Fruit fly (Drosophila melanogaster) whole organism, adult: Measurements from ENCODE around the gene CarT.

Experiments
- CG11617 ChIP-seq: fragments of 200-800 bp; sonication (Bioruptor generic); optimal IDR thresholded peaks from 2 replicates; lab custom pipeline; 2017; ENCODE audit warnings: mild to moderate bottlenecking, missing biosample characterization, missing genetic modification reagents, missing genetic modification characterization
- CG12768 ChIP-seq: fragments of 200-800 bp; sonication (Bioruptor generic); optimal IDR thresholded peaks from 2 replicates; lab custom pipeline; 2017; ENCODE audit warnings: missing biosample characterization, missing genetic modification characterization, mild to moderate bottlenecking, moderate library complexity, missing genetic modification reagents
- CG14711 ChIP-seq: fragments of 200-800 bp; sonication (Bioruptor generic); optimal IDR thresholded peaks from 2 replicates; lab custom pipeline; 2018; ENCODE audit warnings: missing biosample characterization, mild to moderate bottlenecking, missing genetic modification characterization, moderate library complexity
- CG1620 ChIP-seq: fragments of 200-800 bp; sonication (Bioruptor generic); optimal IDR thresholded peaks from 2 replicates; lab custom pipeline; 2016; ENCODE audit warnings: missing biosample characterization, missing genetic modification characterization
- CG33017 ChIP-seq: fragments of 200-800 bp; sonication (Bioruptor generic); optimal IDR thresholded peaks from 2 replicates; lab custom pipeline; 2018; ENCODE audit warnings: missing biosample characterization, mild to moderate bottlenecking, missing genetic modification characterization, moderate library complexity
- CG5204 ChIP-seq: fragments of 200-800 bp; sonication (Bioruptor generic); optimal IDR thresholded peaks from 2 replicates; lab custom pipeline; 2016; ENCODE audit warnings: missing biosample characterization, missing genetic modification characterization
- CG7045 ChIP-seq: fragments of 200-800 bp; sonication (Bioruptor generic); optimal IDR thresholded peaks from 2 replicates; lab custom pipeline; 2017; ENCODE audit warnings: missing biosample characterization, mild to moderate bottlenecking, missing genetic modification characterization
- CG7101 ChIP-seq: fragments of 200-800 bp; sonication (Bioruptor generic); optimal IDR thresholded peaks from 2 replicates; lab custom pipeline; 2018; ENCODE audit warnings: missing biosample characterization, mild to moderate bottlenecking, missing genetic modification characterization, moderate library complexity
- Clk ChIP-seq: fragments of 200-800 bp; sonication (Bioruptor generic); optimal IDR thresholded peaks from 2 replicates; lab custom pipeline; 2017; ENCODE audit warnings: missing biosample characterization, missing genetic modification characterization
- Crg-1 ChIP-seq: fragments of 200-800 bp; sonication (Bioruptor generic); optimal IDR thresholded peaks from 2 replicates; lab custom pipeline; 2016; ENCODE audit warnings: missing biosample characterization, missing genetic modification characterization
- Hr96 ChIP-seq: fragments of 200-800 bp; sonication (Bioruptor generic); optimal IDR thresholded peaks from 2 replicates; lab custom pipeline; 2016; ENCODE audit warnings: missing biosample characterization, missing genetic modification characterization
- Mnt ChIP-seq: fragments of 200-800 bp; sonication (Bioruptor generic); optimal IDR thresholded peaks from 2 replicates; lab custom pipeline; 2016; ENCODE audit warnings: missing biosample characterization, mild to moderate bottlenecking, missing genetic modification characterization
- bab1 ChIP-seq: fragments of 200-800 bp; sonication (Bioruptor generic); optimal IDR thresholded peaks from 3 replicates; lab custom pipeline; 2019; ENCODE audit warnings: missing biosample characterization, mild to moderate bottlenecking, missing genetic modification characterization, moderate library complexity
- cic ChIP-seq: fragments of 200-800 bp; sonication (Bioruptor generic); optimal IDR thresholded peaks from 2 replicates; lab custom pipeline; 2017; ENCODE audit warnings: missing biosample characterization, mild to moderate bottlenecking, missing genetic modification characterization, moderate library complexity
- cnc ChIP-seq, 2 experiments: fragments of >200 bp; optimal IDR thresholded peaks; 2 replicates each; lab custom pipeline; 2017
- kay ChIP-seq: fragments of 200-800 bp; sonication (Bioruptor generic); peaks from one replicate; lab custom pipeline; 2016; ENCODE audit warnings: missing biosample characterization, missing genetic modification characterization, borderline replicate concordance
- ovo ChIP-seq: fragments of 200-800 bp; sonication (Bioruptor generic); optimal IDR thresholded peaks from 2 replicates; lab custom pipeline; 2016; ENCODE audit warnings: missing biosample characterization, missing genetic modification characterization
- pad ChIP-seq: fragments of 200-800 bp; sonication (Bioruptor generic); optimal IDR thresholded peaks from 3 replicates; lab custom pipeline; 2017; ENCODE audit warnings: missing biosample characterization, missing genetic modification characterization, mild to moderate bottlenecking, moderate library complexity, missing genetic modification reagents
- tj ChIP-seq: fragments of 200-800 bp; sonication (Bioruptor generic); optimal IDR thresholded peaks from 3 replicates; lab custom pipeline; 2017; ENCODE audit warnings: missing biosample characterization, mild to moderate bottlenecking, missing genetic modification characterization, moderate library complexity
- toe ChIP-seq: fragments of 200-800 bp; sonication (Bioruptor generic); optimal IDR thresholded peaks from 2 replicates; lab custom pipeline; 2016; ENCODE audit warnings: missing biosample characterization, missing genetic modification characterization

The CarT gene

dm6 chr2L:20759809-20760485 lies 29.9 kb upstream of the CarT start:
- TF ChIP-seq toe (GFP tag; lab: Kevin White, UChicago) = peak; percentile 13
- no peak for TF ChIP-seq cic
- TF ChIP-seq CG5204 (GFP tag; lab: Kevin White, UChicago) = peak; percentile 16
- TF ChIP-seq kay (GFP tag; lab: Kevin White, UChicago) = no peak
- TF ChIP-seq ovo (GFP tag; lab: Kevin White, UChicago) = no peak
- TF ChIP-seq pad (GFP tag; lab: Kevin White, UChicago) = no peak
- TF ChIP-seq Clk (GFP tag; lab: Kevin White, UChicago) = no peak
- TF ChIP-seq CG7045 (GFP tag; lab: Kevin White, UChicago) = peak; percentile 31
- peak; percentile 76 for TF ChIP-seq CG7101
- TF ChIP-seq cnc (optimal IDR thresholded peaks at IDR 0.05; lab: Kevin White, UChicago) = no peak
- TF ChIP-seq CG33017 (tag; lab: Kevin White, UChicago) = peak; percentile 67
- peak; percentile 53 for TF ChIP-seq CG14711
- TF ChIP-seq tj = no peak
- TF ChIP-seq CG11617 (GFP tag; lab: Kevin White, UChicago) = peak; percentile 47
- peak; percentile 54 for TF ChIP-seq CG12768 (GFP tag; lab: Kevin White, UChicago)
- TF ChIP-seq Crg-1 (GFP tag; lab: Kevin White, UChicago) = no peak
- peak; percentile 56 for TF ChIP-seq bab1 (GFP tag; lab: Kevin White, UChicago)
- TF ChIP-seq Mnt = no peak
- TF ChIP-seq CG1620 (GFP tag; lab: Kevin White, UChicago) = no peak
- TF ChIP-seq Hr96 (GFP tag; lab: Kevin White, UChicago) = no peak

dm6 chr2L:20758847-20759465 lies 28.9 kb upstream of the CarT start:
- TF ChIP-seq cnc (optimal IDR thresholded peaks at IDR 0.05; lab: Kevin White, UChicago) (peak in 1 of 2 experiments; percentile 53), CG14711 (peak; percentile 48), CG1620 (GFP tag; lab: Kevin White, UChicago) (no peak), bab1 (GFP tag; lab: Kevin White, UChicago) (peak; percentile 6), tj (no peak), CG7045 (GFP tag; lab: Kevin White, UChicago) (peak; percentile 19), CG5204 (GFP tag; lab: Kevin White, UChicago) (peak; percentile 1)

- TF ChIP-seq CG33017 (tag; lab: Kevin White, UChicago) = peak; percentile 1
- no peak for TF ChIP-seq CG7101
- TF ChIP-seq CG11617 (GFP tag; lab: Kevin White, UChicago) = peak; percentile 12
- TF ChIP-seq tj = no peak
- TF ChIP-seq kay (GFP tag; lab: Kevin White, UChicago) = no peak
- no peak for TF ChIP-seq ovo (GFP tag; lab: Kevin White, UChicago)
- no peak for TF ChIP-seq cnc (optimal IDR thresholded peaks at IDR 0.05; lab: Kevin White, UChicago)
- no peak for TF ChIP-seq cic
- TF ChIP-seq CG1620 (GFP tag; lab: Kevin White, UChicago) = no peak
- TF ChIP-seq bab1 (GFP tag; lab: Kevin White, UChicago) = no peak
- TF ChIP-seq pad (GFP tag; lab: Kevin White, UChicago) = peak; percentile 32
- no peak for TF ChIP-seq CG12768 (GFP tag; lab: Kevin White, UChicago)
- no peak for TF ChIP-seq CG7045 (GFP tag; lab: Kevin White, UChicago)
- TF ChIP-seq Mnt = peak; percentile 5
- TF ChIP-seq toe (GFP tag; lab: Kevin White, UChicago) = no peak
Measured at dm6 chr2L:20758188-20758846, 28.2 kb upstream of the CarT start.

- TF ChIP-seq ovo (GFP tag; lab: Kevin White, UChicago) = no peak
- peak; percentile 35 for TF ChIP-seq kay (GFP tag; lab: Kevin White, UChicago)
- TF ChIP-seq CG7101 = peak; percentile 38
- peak; percentile 51 for TF ChIP-seq CG14711
- no peak for TF ChIP-seq CG12768 (GFP tag; lab: Kevin White, UChicago)
- no peak for TF ChIP-seq Hr96 (GFP tag; lab: Kevin White, UChicago)
- no peak for TF ChIP-seq CG33017 (tag; lab: Kevin White, UChicago)
- no peak for TF ChIP-seq cic
- TF ChIP-seq toe (GFP tag; lab: Kevin White, UChicago) = peak; percentile 32
- TF ChIP-seq Clk (GFP tag; lab: Kevin White, UChicago) = no peak
- peak; percentile 24 for TF ChIP-seq CG1620 (GFP tag; lab: Kevin White, UChicago)
- TF ChIP-seq Crg-1 (GFP tag; lab: Kevin White, UChicago) = no peak
- no peak for TF ChIP-seq CG5204 (GFP tag; lab: Kevin White, UChicago)
- TF ChIP-seq bab1 (GFP tag; lab: Kevin White, UChicago) = peak; percentile 83
- TF ChIP-seq CG7045 (GFP tag; lab: Kevin White, UChicago) = no peak
- peak; percentile 10 for TF ChIP-seq tj
- TF ChIP-seq pad (GFP tag; lab: Kevin White, UChicago) = no peak
- no peak for TF ChIP-seq cnc (optimal IDR thresholded peaks at IDR 0.05; lab: Kevin White, UChicago)
- peak; percentile 34 for TF ChIP-seq Mnt
- TF ChIP-seq CG11617 (GFP tag; lab: Kevin White, UChicago) = peak; percentile 15
Measured at dm6 chr2L:20757808-20758187, 27.7 kb upstream of the CarT start, which contains the start of the genes Rhau and dia. Gene Rhau, minus strand, starts transcription at chr2L:20757985. Gene dia, plus strand, starts transcription at chr2L:20758144.

- TF ChIP-seq CG14711 = peak; percentile 95
- TF ChIP-seq CG7101 = peak; percentile 66
- TF ChIP-seq toe (GFP tag; lab: Kevin White, UChicago) = peak; percentile 90
- TF ChIP-seq pad (GFP tag; lab: Kevin White, UChicago) = peak; percentile 26
- TF ChIP-seq Hr96 (GFP tag; lab: Kevin White, UChicago) = peak; percentile 84
- peak; percentile 48 for TF ChIP-seq CG7045 (GFP tag; lab: Kevin White, UChicago)
- TF ChIP-seq CG1620 (GFP tag; lab: Kevin White, UChicago) = peak; percentile 61
- TF ChIP-seq bab1 (GFP tag; lab: Kevin White, UChicago) = peak; percentile 78
- TF ChIP-seq ovo (GFP tag; lab: Kevin White, UChicago) = no peak
- TF ChIP-seq cic = peak; percentile 23
- TF ChIP-seq CG5204 (GFP tag; lab: Kevin White, UChicago) = peak; percentile 64
- TF ChIP-seq Mnt = peak; percentile 48
- no peak for TF ChIP-seq kay (GFP tag; lab: Kevin White, UChicago)
- TF ChIP-seq CG12768 (GFP tag; lab: Kevin White, UChicago) = peak; percentile 82
- peak; percentile 48 for TF ChIP-seq Crg-1 (GFP tag; lab: Kevin White, UChicago)
- peak; percentile 49 for TF ChIP-seq CG33017 (tag; lab: Kevin White, UChicago)
- TF ChIP-seq CG11617 (GFP tag; lab: Kevin White, UChicago) = peak; percentile 74
- no peak for TF ChIP-seq Clk (GFP tag; lab: Kevin White, UChicago)
- TF ChIP-seq tj = peak; percentile 47
- no peak for TF ChIP-seq cnc (optimal IDR thresholded peaks at IDR 0.05; lab: Kevin White, UChicago)
Measured at dm6 chr2L:20752160-20752559, 22.1 kb upstream of the CarT start, which contains the start of the genes Amacr and Ns4. Gene Amacr, minus strand, starts transcription at chr2L:20752341. Gene Ns4, plus strand, starts transcription at chr2L:20752476.
